Worm (Caenorhabditis elegans): ENCODE data around the gene F26A10.2.

DNA sequence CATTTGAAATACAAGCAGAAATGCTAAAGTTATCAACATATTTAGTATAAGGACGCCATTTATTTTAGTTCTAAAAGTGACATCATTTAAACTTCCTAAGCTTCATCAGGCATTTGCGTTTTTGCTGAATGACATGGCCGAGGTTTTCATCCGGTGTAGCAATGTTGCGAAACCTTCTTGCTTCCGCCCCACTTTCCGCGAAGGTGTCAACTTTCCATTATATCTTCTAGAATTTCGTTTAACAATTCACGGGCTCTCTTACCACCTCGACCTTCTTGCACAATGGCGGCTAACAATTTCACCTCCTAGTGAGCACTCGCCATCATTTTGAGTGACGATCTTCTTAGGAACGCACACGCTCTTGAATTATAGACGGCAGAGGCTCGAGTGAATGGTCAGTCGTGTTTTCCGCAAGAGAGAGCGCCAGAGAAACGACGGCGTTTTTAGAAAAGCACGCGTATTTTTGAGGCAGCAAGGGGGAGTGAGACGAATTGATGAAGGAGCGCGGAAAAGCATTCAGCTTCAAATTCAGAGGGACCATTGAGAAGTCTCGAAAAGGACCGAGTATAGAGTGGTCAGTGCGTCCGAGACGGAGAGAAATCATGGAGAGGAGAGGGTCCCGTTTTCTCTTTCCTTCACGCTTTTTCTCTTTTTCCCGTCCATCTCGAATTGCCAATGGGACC lies 8.6 kb upstream of the F26A10.2 start:
- TF ChIP-seq ceh-30 (tag; optimal IDR thresholded peaks at IDR 0.05) (no peak), tbx-7 (tag; optimal IDR thresholded peaks at IDR 0.05) (no peak), lim-6 (tag; optimal IDR thresholded peaks at IDR 0.05) (no peak), unc-42 (tag; optimal IDR thresholded peaks at IDR 0.05) (no peak), ama-1 (optimal IDR thresholded peaks at IDR 0.05) (no peak), elt-4 (tag; optimal IDR thresholded peaks at IDR 0.05) (no peak), unc-55 (GFP tag; optimal IDR thresholded peaks at IDR 0.05) (no peak)

All from whole organism, late embryonic.